Worm (Caenorhabditis elegans) whole organism, late embryonic: ENCODE results near the gene F23F12.13.
A peak's percentile ranks its signal among the peaks of the same experiment; 100 is the strongest.

Experiments
- K02D7.2 ChIP-seq: sonication (generic microtip); optimal IDR thresholded peaks from 2 replicates; lab custom pipeline; 2017; ENCODE audit warnings: mild to moderate bottlenecking, missing genetic modification characterization, missing compliant biosample characterization
- Y22D7AL.16 ChIP-seq: sonication (generic microtip); optimal IDR thresholded peaks from 2 replicates; lab custom pipeline; 2016; ENCODE audit warnings: missing genetic modification characterization, missing compliant biosample characterization

- TF ChIP-seq Y22D7AL.16 (tag; lab: Kevin White, UChicago) (peak; percentile 34), K02D7.2 (tag; lab: Kevin White, UChicago) (no peak)
These were observed 31.3 kb upstream of the F23F12.13 start for ce11 chrIII:6464113-6464571.
